Fruit fly (Drosophila melanogaster): Measurements from ENCODE around the gene CG15916.

The CG15916 gene

dm6 chrX:15889780-15890608, at the start of gene CG15916, which contains the start of gene MSBP:
CG15916 (plus strand) TSS chrX:15890589.
MSBP (minus strand) TSS chrX:15890109.
- no peak for TF ChIP-seq CG8478 (optimal IDR thresholded peaks at IDR 0.05)
- TF ChIP-seq CTCF (optimal IDR thresholded peaks at IDR 0.05): no peak

dm6 chrX:15841346-15841745, 49.0 kb upstream of the CG15916 start:
- TF ChIP-seq CTCF (optimal IDR thresholded peaks at IDR 0.05) (no peak), CG8478 (optimal IDR thresholded peaks at IDR 0.05) (no peak)

dm6 chrX:15844139-15844538, 46.2 kb upstream of the CG15916 start, which contains the start of the genes ArgRS and CG8578:
ArgRS (minus strand) TSS chrX:15844145.
CG8578 (plus strand) TSS chrX:15844476.
- TF ChIP-seq CTCF (optimal IDR thresholded peaks at IDR 0.05) (no peak), CG8478 (optimal IDR thresholded peaks at IDR 0.05) (no peak)

dm6 chrX:15849021-15849420, 41.4 kb upstream of the CG15916 start, which contains the start of gene sun:
sun (minus strand) TSS chrX:15849258.
- TF ChIP-seq CG8478 (optimal IDR thresholded peaks at IDR 0.05) (no peak), CTCF (optimal IDR thresholded peaks at IDR 0.05) (no peak)

dm6 chrX:15852815-15853542, 37.4 kb upstream of the CG15916 start, which contains the start of the genes UBL3 and CG15914:
UBL3 (minus strand) TSS chrX:15853175.
CG15914 (plus strand) TSS chrX:15853421.
- TF ChIP-seq CTCF (optimal IDR thresholded peaks at IDR 0.05): no peak
- no peak for TF ChIP-seq CG8478 (optimal IDR thresholded peaks at IDR 0.05)

dm6 chrX:15857601-15858284, 32.6 kb upstream of the CG15916 start, which contains the start of the genes CG46440 and Myb:
CG46440 (minus strand) TSS chrX:15857823.
Myb (minus strand) TSS chrX:15857823.
- TF ChIP-seq CTCF (optimal IDR thresholded peaks at IDR 0.05) (peak; percentile 3 to 25), CG8478 (optimal IDR thresholded peaks at IDR 0.05) (no peak)

- no peak for TF ChIP-seq CTCF (optimal IDR thresholded peaks at IDR 0.05)
- TF ChIP-seq CG8478 (optimal IDR thresholded peaks at IDR 0.05): no peak
Observed at dm6 chrX:15859387-15859786, 31.0 kb upstream of the CG15916 start, which contains the start of gene AlkB. AlkB (minus strand) TSS chrX:15859487.

- TF ChIP-seq CTCF (optimal IDR thresholded peaks at IDR 0.05) (no peak), CG8478 (optimal IDR thresholded peaks at IDR 0.05) (no peak)
Observed at dm6 chrX:15859869-15860268, 30.5 kb upstream of the CG15916 start, which contains the start of gene Gbeta13F. Gbeta13F (plus strand) TSS chrX:15860115.

dm6 chrX:15860479-15860878, 29.9 kb upstream of the CG15916 start:
- no peak for TF ChIP-seq CG8478 (optimal IDR thresholded peaks at IDR 0.05)
- peak in 1 of 2 experiments; percentile 23 for TF ChIP-seq CTCF (optimal IDR thresholded peaks at IDR 0.05)

dm6 chrX:15866032-15866431, 24.4 kb upstream of the CG15916 start:
- TF ChIP-seq CG8478 (optimal IDR thresholded peaks at IDR 0.05) (no peak), CTCF (optimal IDR thresholded peaks at IDR 0.05) (no peak)

dm6 chrX:15866799-15867412, 23.5 kb upstream of the CG15916 start:
- TF ChIP-seq CTCF (optimal IDR thresholded peaks at IDR 0.05) (no peak), CG8478 (optimal IDR thresholded peaks at IDR 0.05) (no peak)

dm6 chrX:15867863-15868262, 22.5 kb upstream of the CG15916 start, which contains the start of gene Gapdh2:
Gapdh2 (plus strand) TSS chrX:15868145.
- no peak for TF ChIP-seq CTCF (optimal IDR thresholded peaks at IDR 0.05)
- TF ChIP-seq CG8478 (optimal IDR thresholded peaks at IDR 0.05): no peak

- TF ChIP-seq CTCF (optimal IDR thresholded peaks at IDR 0.05) (no peak), CG8478 (optimal IDR thresholded peaks at IDR 0.05) (no peak)
Observed at dm6 chrX:15868781-15869180, 21.6 kb upstream of the CG15916 start.

dm6 chrX:15869843-15870242, 20.5 kb upstream of the CG15916 start, which contains the start of gene CG16952:
CG16952 (plus strand) TSS chrX:15870183.
- no peak for TF ChIP-seq CG8478 (optimal IDR thresholded peaks at IDR 0.05)
- no peak for TF ChIP-seq CTCF (optimal IDR thresholded peaks at IDR 0.05)
